Fruit fly (Drosophila melanogaster): Measurements from ENCODE around the gene msopa.
A peak's percentile ranks its signal among the peaks of the same experiment; 100 is the strongest.

The msopa gene

DNA sequence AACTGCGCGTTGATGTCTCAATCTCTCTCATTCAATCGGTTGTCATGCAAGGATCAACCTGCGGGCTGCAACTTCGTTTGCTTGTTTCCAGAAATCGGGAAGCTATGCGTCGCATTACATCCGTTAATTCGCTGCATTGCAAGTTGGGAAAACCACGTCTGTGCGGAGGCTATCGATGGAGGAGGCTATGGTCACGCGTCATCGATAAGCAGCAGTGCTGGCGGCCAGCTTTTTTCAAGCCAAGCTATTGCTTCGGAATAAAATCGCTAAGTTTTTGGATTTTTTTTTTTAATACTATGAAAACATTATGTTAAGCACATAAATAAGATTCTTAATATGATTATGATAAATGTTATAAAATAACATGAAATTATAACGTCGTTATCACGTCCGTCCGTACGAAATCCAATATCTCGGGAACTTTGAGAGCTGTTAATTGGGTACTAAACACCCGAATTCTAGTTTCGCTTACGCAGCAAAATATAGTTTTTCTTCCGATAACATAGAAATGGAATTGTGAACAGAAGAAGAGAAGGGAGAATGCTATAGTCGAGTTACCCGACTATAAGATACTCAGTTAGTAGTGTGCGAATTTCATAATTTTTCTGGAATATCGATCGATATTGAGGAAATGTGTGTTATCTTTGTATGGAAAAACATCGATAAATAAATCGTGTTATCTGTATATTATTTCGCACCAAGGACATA lies 10.7 kb upstream of the msopa start, which contains the start of gene CG7139:
Gene CG7139, minus strand, starts transcription at position 162 of the 708 bp plus-strand sequence.
- peak; percentile 31 for TF ChIP-seq CG11617 (GFP tag; optimal IDR thresholded peaks at IDR 0.05)
- TF ChIP-seq Hr96 (GFP tag; optimal IDR thresholded peaks at IDR 0.05), result peak; percentile 30
- TF ChIP-seq toe (GFP tag; optimal IDR thresholded peaks at IDR 0.05), result peak; percentile 62
- peak; percentile 5 for TF ChIP-seq CG12768 (GFP tag; optimal IDR thresholded peaks at IDR 0.05)
- TF ChIP-seq kay (GFP tag; ENCODE audit: borderline replicate concordance), result peak; percentile 95
- TF ChIP-seq Crg-1 (GFP tag; optimal IDR thresholded peaks at IDR 0.05), result no peak
- peak; percentile 87 for TF ChIP-seq tj (GFP tag; optimal IDR thresholded peaks at IDR 0.05)
- TF ChIP-seq pad (GFP tag; optimal IDR thresholded peaks at IDR 0.05), result no peak
- peak; percentile 49 for TF ChIP-seq bab1 (GFP tag; optimal IDR thresholded peaks at IDR 0.05)
- TF ChIP-seq CG7045 (GFP tag; optimal IDR thresholded peaks at IDR 0.05), result no peak
- peak; percentile 11 for TF ChIP-seq cic (GFP tag; optimal IDR thresholded peaks at IDR 0.05)
- peak; percentile 15 for TF ChIP-seq Mnt (GFP tag; optimal IDR thresholded peaks at IDR 0.05)

DNA sequence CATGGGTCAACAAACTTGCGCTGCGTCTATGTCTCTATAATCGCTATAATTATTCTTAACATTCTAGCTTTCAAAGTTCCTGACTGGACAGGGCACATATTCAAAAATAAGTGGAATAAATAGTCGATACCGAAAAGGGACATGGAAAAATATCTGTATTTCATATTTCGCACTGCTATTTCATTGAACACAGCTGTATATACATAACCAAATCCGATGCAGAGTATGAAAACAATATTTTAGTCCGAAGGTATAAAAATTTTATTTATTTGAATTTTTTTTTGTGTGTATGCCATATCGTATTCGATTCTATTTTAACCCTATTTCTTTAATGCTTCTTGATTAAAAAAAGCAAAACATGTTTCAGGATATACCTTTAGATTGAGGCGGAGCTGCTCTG lies 9.7 kb upstream of the msopa start:
- TF ChIP-seq tj (GFP tag; optimal IDR thresholded peaks at IDR 0.05), result no peak
- TF ChIP-seq ovo (GFP tag; optimal IDR thresholded peaks at IDR 0.05), result no peak
- no peak for TF ChIP-seq cic (GFP tag; optimal IDR thresholded peaks at IDR 0.05)
- no peak for TF ChIP-seq Mnt (GFP tag; optimal IDR thresholded peaks at IDR 0.05)
- no peak for TF ChIP-seq pad (GFP tag; optimal IDR thresholded peaks at IDR 0.05)
- no peak for TF ChIP-seq kay (GFP tag; ENCODE audit: borderline replicate concordance)
- TF ChIP-seq cnc (optimal IDR thresholded peaks at IDR 0.05), result no peak
- TF ChIP-seq CG12768 (GFP tag; optimal IDR thresholded peaks at IDR 0.05), result no peak
- no peak for TF ChIP-seq CG14711 (tag; optimal IDR thresholded peaks at IDR 0.05)
- TF ChIP-seq bab1 (GFP tag; optimal IDR thresholded peaks at IDR 0.05), result no peak
- TF ChIP-seq Crg-1 (GFP tag; optimal IDR thresholded peaks at IDR 0.05), result no peak
- no peak for TF ChIP-seq CG7101 (tag; optimal IDR thresholded peaks at IDR 0.05)
- TF ChIP-seq CG7045 (GFP tag; optimal IDR thresholded peaks at IDR 0.05), result no peak
- no peak for TF ChIP-seq Hr96 (GFP tag; optimal IDR thresholded peaks at IDR 0.05)
- no peak for TF ChIP-seq toe (GFP tag; optimal IDR thresholded peaks at IDR 0.05)
- no peak for TF ChIP-seq CG11617 (GFP tag; optimal IDR thresholded peaks at IDR 0.05)
- TF ChIP-seq CG1620 (GFP tag; optimal IDR thresholded peaks at IDR 0.05), result no peak
- TF ChIP-seq CG33017 (tag; optimal IDR thresholded peaks at IDR 0.05), result no peak

DNA sequence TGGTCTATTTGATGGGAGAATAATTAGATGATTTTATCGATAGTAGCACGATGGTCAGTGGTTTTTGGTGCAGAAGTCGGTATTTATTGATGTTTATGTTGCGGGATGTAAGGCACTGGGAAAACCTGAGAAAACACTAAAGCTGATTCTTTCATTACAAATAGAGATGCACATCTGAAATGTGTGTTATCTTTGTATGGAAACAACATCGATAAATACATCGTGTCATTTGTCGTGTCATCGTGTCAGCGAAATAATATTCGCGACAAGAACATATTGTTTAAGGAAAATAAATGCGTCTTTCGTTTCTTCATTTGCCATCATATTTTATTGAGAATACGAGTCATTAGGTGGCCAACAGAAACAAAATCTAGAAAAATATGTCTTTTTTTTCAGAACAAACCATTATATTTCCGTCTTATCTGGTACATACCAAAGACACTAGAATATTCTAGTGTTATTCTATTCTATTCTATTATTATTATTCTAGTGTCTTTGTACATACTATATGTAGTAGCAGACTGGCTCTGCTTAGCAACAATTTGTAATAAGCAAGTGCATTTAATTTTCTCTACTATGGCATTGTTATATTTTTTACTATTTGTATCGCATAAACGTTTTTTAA lies 8.1 kb upstream of the msopa start, which contains the start of gene CG7133:
Gene CG7133, minus strand, starts transcription at position 177 of the 625 bp plus-strand sequence.
- no peak for TF ChIP-seq CG11617 (GFP tag; optimal IDR thresholded peaks at IDR 0.05)
- peak; percentile 13 for TF ChIP-seq CG33017 (tag; optimal IDR thresholded peaks at IDR 0.05)
- peak; percentile 95 for TF ChIP-seq kay (GFP tag; ENCODE audit: borderline replicate concordance)
- TF ChIP-seq tj (GFP tag; optimal IDR thresholded peaks at IDR 0.05), result peak; percentile 35
- TF ChIP-seq CG14711 (tag; optimal IDR thresholded peaks at IDR 0.05), result peak; percentile 28
- peak; percentile 64 for TF ChIP-seq bab1 (GFP tag; optimal IDR thresholded peaks at IDR 0.05)
- no peak for TF ChIP-seq Hr96 (GFP tag; optimal IDR thresholded peaks at IDR 0.05)
- peak; percentile 16 for TF ChIP-seq Mnt (GFP tag; optimal IDR thresholded peaks at IDR 0.05)
- TF ChIP-seq cic (GFP tag; optimal IDR thresholded peaks at IDR 0.05), result no peak

DNA sequence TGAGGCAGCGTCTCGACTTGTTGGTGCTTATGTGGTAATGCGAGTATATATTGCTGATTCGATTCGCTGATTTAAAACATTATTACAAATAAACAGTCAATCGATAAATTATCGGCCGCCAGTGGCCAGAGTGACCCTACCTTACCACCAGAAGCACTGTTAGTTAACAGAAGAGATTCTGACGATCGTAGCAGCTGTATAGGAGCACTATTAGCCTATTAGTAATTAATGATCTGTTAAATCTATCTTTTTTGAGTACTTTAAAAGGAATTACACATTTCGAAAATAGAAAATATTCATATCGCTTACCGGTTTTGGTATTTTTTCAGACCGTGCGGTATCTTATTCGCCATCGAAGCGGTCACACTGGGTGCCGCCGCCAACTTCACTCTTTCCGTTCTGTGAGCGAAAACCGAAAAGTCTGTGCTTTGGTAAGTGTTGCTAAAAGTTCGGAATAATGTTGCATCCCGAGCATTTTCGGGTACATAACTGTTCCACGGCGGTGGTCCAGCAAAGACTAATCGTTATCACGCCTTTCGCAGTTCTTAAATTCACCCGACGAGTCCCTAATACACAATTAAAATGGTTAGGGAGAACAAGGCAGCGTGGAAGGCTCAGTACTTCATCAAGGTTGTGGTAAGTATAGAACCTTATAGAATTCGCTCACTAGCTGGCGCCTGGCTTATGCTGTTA lies 6.7 kb upstream of the msopa start, which contains the start of the genes CG7130 and RpLP0:
Gene CG7130, minus strand, starts transcription at position 51 of the 693 bp plus-strand sequence.
Gene RpLP0, plus strand, starts transcription at position 162 of the 693 bp plus-strand sequence.
- peak; percentile 87 for TF ChIP-seq CG12768 (GFP tag; optimal IDR thresholded peaks at IDR 0.05)
- TF ChIP-seq toe (GFP tag; optimal IDR thresholded peaks at IDR 0.05), result peak; percentile 88
- peak; percentile 92 for TF ChIP-seq Hr96 (GFP tag; optimal IDR thresholded peaks at IDR 0.05)
- peak; percentile 73 for TF ChIP-seq Clk (GFP tag; optimal IDR thresholded peaks at IDR 0.05)
- TF ChIP-seq CG11617 (GFP tag; optimal IDR thresholded peaks at IDR 0.05), result peak; percentile 92
- peak; percentile 75 for TF ChIP-seq tj (GFP tag; optimal IDR thresholded peaks at IDR 0.05)
- TF ChIP-seq pad (GFP tag; optimal IDR thresholded peaks at IDR 0.05), result peak; percentile 81
- TF ChIP-seq CG7045 (GFP tag; optimal IDR thresholded peaks at IDR 0.05), result peak; percentile 93
- peak; percentile 92 for TF ChIP-seq Mnt (GFP tag; optimal IDR thresholded peaks at IDR 0.05)
- no peak for TF ChIP-seq kay (GFP tag; ENCODE audit: borderline replicate concordance)
- peak; percentile 89 for TF ChIP-seq ovo (GFP tag; optimal IDR thresholded peaks at IDR 0.05)
- peak; percentile 59 for TF ChIP-seq cic (GFP tag; optimal IDR thresholded peaks at IDR 0.05)
- TF ChIP-seq CG7101 (tag; optimal IDR thresholded peaks at IDR 0.05), result peak; percentile 91
- peak; percentile 84 for TF ChIP-seq CG5204 (GFP tag; optimal IDR thresholded peaks at IDR 0.05)
- TF ChIP-seq Crg-1 (GFP tag; optimal IDR thresholded peaks at IDR 0.05), result peak; percentile 93
- peak; percentile 87 for TF ChIP-seq bab1 (GFP tag; optimal IDR thresholded peaks at IDR 0.05)
- TF ChIP-seq CG33017 (tag; optimal IDR thresholded peaks at IDR 0.05), result peak; percentile 76
- TF ChIP-seq CG1620 (GFP tag; optimal IDR thresholded peaks at IDR 0.05), result peak; percentile 90
- TF ChIP-seq CG14711 (tag; optimal IDR thresholded peaks at IDR 0.05), result peak; percentile 74
- no peak for TF ChIP-seq cnc (optimal IDR thresholded peaks at IDR 0.05)

DNA sequence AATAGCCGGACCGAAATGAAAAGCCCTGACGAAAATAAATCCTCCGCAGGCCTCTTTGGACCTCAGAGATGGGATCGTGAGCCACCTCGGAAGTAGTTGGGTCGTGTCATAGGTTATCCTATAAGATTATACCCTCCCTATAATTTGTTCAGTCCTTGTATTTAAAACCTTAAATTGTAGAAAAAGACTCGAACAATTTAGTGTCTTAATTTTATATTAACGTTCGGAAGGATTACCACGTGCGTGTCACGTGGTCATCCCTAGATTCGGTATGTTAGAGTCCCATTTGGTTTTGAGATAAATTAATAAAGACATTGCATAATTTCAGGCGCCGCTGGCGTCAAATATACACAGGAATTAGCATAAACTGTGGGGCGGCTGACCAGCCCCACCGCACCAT lies 4.5 kb upstream of the msopa start:
- TF ChIP-seq tj (GFP tag; optimal IDR thresholded peaks at IDR 0.05) (peak; percentile 0), CG14711 (tag; optimal IDR thresholded peaks at IDR 0.05) (no peak), kay (GFP tag; ENCODE audit: borderline replicate concordance) (no peak), Mnt (GFP tag; optimal IDR thresholded peaks at IDR 0.05) (peak; percentile 62), ovo (GFP tag; optimal IDR thresholded peaks at IDR 0.05) (no peak), CG33017 (tag; optimal IDR thresholded peaks at IDR 0.05) (no peak), CG7101 (tag; optimal IDR thresholded peaks at IDR 0.05) (peak; percentile 43), CG7045 (GFP tag; optimal IDR thresholded peaks at IDR 0.05) (no peak), pad (GFP tag; optimal IDR thresholded peaks at IDR 0.05) (no peak), CG11617 (GFP tag; optimal IDR thresholded peaks at IDR 0.05) (peak; percentile 37), Hr96 (GFP tag; optimal IDR thresholded peaks at IDR 0.05) (peak; percentile 41), CG12768 (GFP tag; optimal IDR thresholded peaks at IDR 0.05) (no peak), bab1 (GFP tag; optimal IDR thresholded peaks at IDR 0.05) (peak; percentile 70), cic (GFP tag; optimal IDR thresholded peaks at IDR 0.05) (no peak), cnc (optimal IDR thresholded peaks at IDR 0.05) (no peak)

All from whole organism, adult.